Fruit fly (Drosophila melanogaster): Measurements from ENCODE around the gene CG15353.

- TF ChIP-seq psq (optimal IDR thresholded peaks at IDR 0.05): no peak
- TF ChIP-seq insv (optimal IDR thresholded peaks at IDR 0.05): no peak
- TF ChIP-seq h (optimal IDR thresholded peaks at IDR 0.05): no peak
- TF ChIP-seq Myc (optimal IDR thresholded peaks at IDR 0.05): no peak
- no peak for TF ChIP-seq ttk (optimal IDR thresholded peaks at IDR 0.05)
Measured at dm6 chr2L:1988192-1988561, 18.8 kb downstream of the CG15353 start, which contains the start of gene Npc2a.

All from Kc167 (cell line).